Fruit fly (Drosophila melanogaster) whole organism, wandering third instar larva: ENCODE data around the gene CG2955.

ENCODE experiments used
- Abd-B ChIP-seq: fragments of >200 bp; optimal IDR thresholded peaks from 2 replicates; lab custom pipeline; 2017; ENCODE audit warnings: missing biosample characterization, missing genetic modification characterization
- CG32264 ChIP-seq: fragments of 200-800 bp; sonication (Bioruptor generic); optimal IDR thresholded peaks from 2 replicates; lab custom pipeline; 2016; ENCODE audit warnings: missing biosample characterization, missing genetic modification characterization
- CG9705 ChIP-seq: fragments of 200-800 bp; sonication (Bioruptor generic); optimal IDR thresholded peaks from 2 replicates; lab custom pipeline; 2018; ENCODE audit warnings: missing biosample characterization, mild to moderate bottlenecking, missing genetic modification characterization
- CrebA ChIP-seq: fragments of 200-800 bp; sonication (Bioruptor generic); optimal IDR thresholded peaks from 2 replicates; lab custom pipeline; 2016; ENCODE audit warnings: missing biosample characterization, mild to moderate bottlenecking, missing genetic modification characterization, borderline replicate concordance
- Dfd ChIP-seq: fragments of >200 bp; optimal IDR thresholded peaks from 2 replicates; lab custom pipeline; 2017; ENCODE audit warnings: missing biosample characterization, missing genetic modification characterization
- Dif ChIP-seq: fragments of 200-275, 200-300 bp; sonication (Bioruptor generic); optimal IDR thresholded peaks from 2 replicates; lab custom pipeline; 2018; ENCODE audit warnings: missing biosample characterization, missing genetic modification characterization; ENCODE audit not compliant: partially characterized antibody
- HLH106 ChIP-seq: fragments of 200-800 bp; optimal IDR thresholded peaks from 3 replicates; lab custom pipeline; 2019; ENCODE audit warnings: missing biosample characterization, mild to moderate bottlenecking, missing genetic modification characterization, moderate library complexity
- Hnf4 ChIP-seq: fragments of 200-800 bp; sonication (Bioruptor generic); optimal IDR thresholded peaks from 2 replicates; lab custom pipeline; 2016; ENCODE audit warnings: missing biosample characterization, mild to moderate bottlenecking, missing genetic modification characterization
- Hr83 ChIP-seq: fragments of 200-300 bp; sonication (Bioruptor generic); optimal IDR thresholded peaks from 2 replicates; lab custom pipeline; 2016; ENCODE audit warnings: missing biosample characterization, mild to moderate bottlenecking, missing genetic modification characterization, moderate library complexity; ENCODE audit not compliant: poor library complexity, severe bottlenecking
- Jra ChIP-seq: sonication (Bioruptor generic); optimal IDR thresholded peaks from 2 replicates; lab custom pipeline; 2016; ENCODE audit warnings: missing biosample characterization, missing genetic modification characterization
- Mio ChIP-seq: sonication (Bioruptor generic); optimal IDR thresholded peaks from 2 replicates; lab custom pipeline; 2016; ENCODE audit warnings: missing biosample characterization, missing genetic modification characterization
- Myc ChIP-seq: fragments of >200 bp; optimal IDR thresholded peaks from 2 replicates; lab custom pipeline; 2017
- N ChIP-seq: fragments of >200 bp; optimal IDR thresholded peaks from 2 replicates; lab custom pipeline; 2018; ENCODE audit warnings: missing biosample characterization, missing external identifiers, missing genetic modification characterization
- OdsH ChIP-seq: fragments of 200-800 bp; sonication (Bioruptor generic); optimal IDR thresholded peaks from 2 replicates; lab custom pipeline; 2016; ENCODE audit warnings: missing biosample characterization, mild to moderate bottlenecking, missing genetic modification characterization
- Rel ChIP-seq, 2 experiments: fragments of 200-800 bp; sonication (Bioruptor generic) in 1 of 2; optimal IDR thresholded peaks; 2 replicates in 1 of 2; 3 replicates in 1 of 2; lab custom pipeline; 2016 to 2019; ENCODE audit warnings: mild to moderate bottlenecking in 2 of 2, missing biosample characterization in 2 of 2, missing genetic modification characterization in 2 of 2, moderate library complexity in 1 of 2
- Sp1 ChIP-seq: fragments of 200-800 bp; sonication (Bioruptor generic); optimal IDR thresholded peaks from 3 replicates; lab custom pipeline; 2019; ENCODE audit warnings: missing biosample characterization, mild to moderate bottlenecking, missing genetic modification characterization, moderate library complexity
- Vsx2 ChIP-seq: fragments of 200-300, 225-300 bp; sonication (Bioruptor generic); optimal IDR thresholded peaks from 2 replicates; lab custom pipeline; 2018; ENCODE audit warnings: missing biosample characterization, missing genetic modification characterization; ENCODE audit not compliant: partially characterized antibody
- br ChIP-seq: fragments of 200-800 bp; sonication (Bioruptor generic); optimal IDR thresholded peaks from 2 replicates; lab custom pipeline; 2016; ENCODE audit warnings: missing biosample characterization, missing genetic modification characterization
- brk ChIP-seq: fragments of 200-800 bp; sonication (Bioruptor generic); optimal IDR thresholded peaks from 2 replicates; lab custom pipeline; 2016; ENCODE audit warnings: missing biosample characterization, mild to moderate bottlenecking, missing genetic modification characterization
- dsf ChIP-seq: sonication (Bioruptor generic); optimal IDR thresholded peaks from 2 replicates; lab custom pipeline; 2016; ENCODE audit warnings: missing biosample characterization, missing genetic modification characterization, borderline replicate concordance
- ey ChIP-seq: fragments of 200-800 bp; sonication (Bioruptor generic); optimal IDR thresholded peaks from 2 replicates; lab custom pipeline; 2016; ENCODE audit warnings: missing biosample characterization, missing genetic modification characterization
- foxo ChIP-seq, 2 experiments: fragments of 200-800 bp; sonication (Bioruptor generic); optimal IDR thresholded peaks; 2 replicates in 1 of 2; 3 replicates in 1 of 2; lab custom pipeline; 2016 to 2017; ENCODE audit warnings: missing biosample characterization in 2 of 2, missing genetic modification characterization in 2 of 2
- fru ChIP-seq: fragments of 200-800 bp; sonication (Bioruptor generic); optimal IDR thresholded peaks from 3 replicates; lab custom pipeline; 2016; ENCODE audit warnings: missing biosample characterization, mild to moderate bottlenecking, missing genetic modification characterization
- h ChIP-seq: fragments of 200-800 bp; sonication (Bioruptor generic); optimal IDR thresholded peaks from 3 replicates; lab custom pipeline; 2016; ENCODE audit warnings: missing biosample characterization, mild to moderate bottlenecking, missing genetic modification characterization
- jim ChIP-seq: fragments of 175-275, 200-325 bp; sonication (Bioruptor generic); optimal IDR thresholded peaks from 2 replicates; lab custom pipeline; 2016; ENCODE audit warnings: missing biosample characterization, mild to moderate bottlenecking, missing genetic modification characterization
- lola ChIP-seq: fragments of >200 bp; optimal IDR thresholded peaks from 2 replicates; lab custom pipeline; 2017; ENCODE audit warnings: missing biosample characterization, missing genetic modification characterization
- psq ChIP-seq: fragments of 200-800 bp; sonication (Bioruptor generic); optimal IDR thresholded peaks from 3 replicates; lab custom pipeline; 2017; ENCODE audit warnings: missing biosample characterization, mild to moderate bottlenecking, missing genetic modification characterization, moderate library complexity
- rgr ChIP-seq: fragments of 200-800 bp; sonication (Bioruptor generic); optimal IDR thresholded peaks from 3 replicates; lab custom pipeline; 2016; ENCODE audit warnings: missing biosample characterization, mild to moderate bottlenecking, missing genetic modification characterization
- sage ChIP-seq: fragments of 200-800 bp; sonication (Bioruptor generic); optimal IDR thresholded peaks from 2 replicates; lab custom pipeline; 2016; ENCODE audit warnings: missing biosample characterization, mild to moderate bottlenecking, missing genetic modification characterization
- sv ChIP-seq: fragments of 200-800 bp; sonication (Bioruptor generic); optimal IDR thresholded peaks from 3 replicates; lab custom pipeline; 2016; ENCODE audit warnings: missing biosample characterization, missing genetic modification characterization
- tai ChIP-seq: sonication (Bioruptor generic); optimal IDR thresholded peaks from 2 replicates; lab custom pipeline; 2016; ENCODE audit warnings: missing biosample characterization, missing genetic modification characterization
- usp ChIP-seq: fragments of >200 bp; optimal IDR thresholded peaks from 2 replicates; lab custom pipeline; 2017; ENCODE audit warnings: missing biosample characterization, missing genetic modification characterization
- woc ChIP-seq: sonication (Bioruptor generic); optimal IDR thresholded peaks from 2 replicates; lab custom pipeline; 2016; ENCODE audit warnings: missing biosample characterization, mild to moderate bottlenecking, missing genetic modification characterization

The CG2955 gene

DNA sequence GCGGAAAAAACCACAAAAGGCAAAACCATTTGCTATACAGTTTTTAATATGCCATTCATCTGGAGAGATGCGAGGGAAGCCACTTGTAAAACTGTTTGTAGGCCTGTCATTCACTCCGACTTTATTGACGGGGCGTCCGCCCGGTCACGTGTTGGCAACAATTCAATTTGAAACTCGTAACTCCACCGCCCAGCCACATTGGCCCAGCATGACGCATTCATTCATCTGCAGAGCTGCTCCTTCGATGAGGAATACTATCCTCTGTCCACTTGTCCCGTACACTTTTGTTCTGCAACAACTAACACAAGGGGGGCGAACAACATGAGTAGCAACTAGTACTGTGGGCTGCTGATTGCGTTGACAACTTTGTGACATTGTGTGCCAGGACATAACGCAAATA lies 16.8 kb upstream of the CG2955 start:
- TF ChIP-seq Rel (GFP tag; optimal IDR thresholded peaks at IDR 0.05; lab: Kevin White, UChicago): no peak
- no peak for TF ChIP-seq Rel (tag; optimal IDR thresholded peaks at IDR 0.05; lab: Kevin White, UChicago)
- no peak for TF ChIP-seq lola (GFP tag; lab: Kevin White, UChicago)
- TF ChIP-seq tai: no peak
- no peak for TF ChIP-seq sage (GFP tag; lab: Kevin White, UChicago)
- no peak for TF ChIP-seq Dfd (GFP tag; lab: Kevin White, UChicago)
- no peak for TF ChIP-seq Dif (GFP tag; lab: Kevin White, UChicago)
- TF ChIP-seq Myc (lab: Kevin White, UChicago): no peak
- no peak for TF ChIP-seq CG9705
- no peak for TF ChIP-seq br
- no peak for TF ChIP-seq Hnf4 (GFP tag; lab: Kevin White, UChicago)
- TF ChIP-seq dsf (GFP tag; lab: Kevin White, UChicago): no peak

DNA sequence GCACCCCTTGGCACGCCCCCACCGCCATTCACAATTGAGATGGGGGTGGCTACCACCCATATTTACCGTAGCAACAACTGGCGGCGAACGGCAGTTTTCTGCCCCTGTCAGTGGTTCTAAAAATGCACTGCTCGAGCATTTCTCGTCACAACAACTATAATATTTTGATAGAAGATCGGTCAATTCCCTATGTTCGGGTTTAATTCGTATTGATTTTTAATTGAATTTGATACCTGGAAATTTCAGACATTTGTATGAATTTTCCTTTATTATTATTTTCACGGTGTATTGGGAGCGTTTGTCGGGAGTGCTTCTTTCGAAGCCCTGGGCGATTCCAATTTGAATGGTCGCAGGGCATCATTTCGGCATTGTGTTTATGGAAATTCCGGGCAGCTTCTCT lies 16.0 kb upstream of the CG2955 start:
- TF ChIP-seq tai (no peak), Sp1 (no peak), Dif (GFP tag; lab: Kevin White, UChicago) (no peak), N (GFP tag; lab: Kevin White, UChicago) (no peak), brk (no peak), ey (GFP tag; lab: Kevin White, UChicago) (no peak), h (GFP tag; lab: Kevin White, UChicago) (peak; percentile 38), psq (GFP tag; lab: Kevin White, UChicago) (no peak), woc (GFP tag; lab: Kevin White, UChicago) (no peak), rgr (GFP tag; lab: Kevin White, UChicago) (peak; percentile 21), Hr83 (no peak), Jra (GFP tag; lab: Kevin White, UChicago) (no peak), CrebA (GFP tag; lab: Kevin White, UChicago) (no peak), OdsH (GFP tag; lab: Kevin White, UChicago) (no peak), foxo (GFP tag; optimal IDR thresholded peaks at IDR 0.05; lab: Kevin White, UChicago) (peak in 1 of 2 experiments; percentile 41), fru (GFP tag; lab: Kevin White, UChicago) (peak; percentile 14), sv (GFP tag; lab: Kevin White, UChicago) (peak; percentile 42), dsf (GFP tag; lab: Kevin White, UChicago) (no peak), Vsx2 (GFP tag; lab: Kevin White, UChicago) (no peak), Hnf4 (GFP tag; lab: Kevin White, UChicago) (peak; percentile 8), jim (no peak), HLH106 (tag; lab: Kevin White, UChicago) (peak; percentile 26)

DNA sequence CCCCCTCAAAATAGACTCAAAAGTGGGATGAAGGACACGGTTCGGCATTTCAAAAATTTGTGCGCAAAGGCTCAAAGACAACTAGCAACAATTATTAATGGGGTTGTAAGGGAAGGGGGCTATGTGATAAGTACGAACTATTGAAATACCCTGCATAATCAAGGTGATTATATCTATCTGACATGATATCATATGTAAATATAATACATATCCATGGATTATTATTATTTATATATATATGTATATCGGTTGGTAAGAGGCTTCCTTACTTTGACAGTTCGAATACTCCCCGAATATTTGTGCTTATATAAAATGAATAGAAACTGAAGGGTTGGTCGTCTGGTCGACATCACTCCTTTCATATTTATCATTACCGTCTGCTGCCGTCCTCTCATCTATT lies 15.1 kb upstream of the CG2955 start:
- TF ChIP-seq N (GFP tag; lab: Kevin White, UChicago) (no peak), lola (GFP tag; lab: Kevin White, UChicago) (no peak), HLH106 (tag; lab: Kevin White, UChicago) (no peak), sv (GFP tag; lab: Kevin White, UChicago) (no peak), Vsx2 (GFP tag; lab: Kevin White, UChicago) (no peak), usp (no peak), jim (no peak), sage (GFP tag; lab: Kevin White, UChicago) (no peak), Rel (GFP tag; optimal IDR thresholded peaks at IDR 0.05; lab: Kevin White, UChicago) (no peak), Rel (tag; optimal IDR thresholded peaks at IDR 0.05; lab: Kevin White, UChicago) (no peak), CG32264 (GFP tag; lab: Kevin White, UChicago) (no peak), Jra (GFP tag; lab: Kevin White, UChicago) (no peak), Abd-B (GFP tag; lab: Kevin White, UChicago) (no peak), h (GFP tag; lab: Kevin White, UChicago) (no peak), Mio (GFP tag; lab: Kevin White, UChicago) (no peak)
- TF ChIP-seq, all 38 proteins: peak for 0

DNA sequence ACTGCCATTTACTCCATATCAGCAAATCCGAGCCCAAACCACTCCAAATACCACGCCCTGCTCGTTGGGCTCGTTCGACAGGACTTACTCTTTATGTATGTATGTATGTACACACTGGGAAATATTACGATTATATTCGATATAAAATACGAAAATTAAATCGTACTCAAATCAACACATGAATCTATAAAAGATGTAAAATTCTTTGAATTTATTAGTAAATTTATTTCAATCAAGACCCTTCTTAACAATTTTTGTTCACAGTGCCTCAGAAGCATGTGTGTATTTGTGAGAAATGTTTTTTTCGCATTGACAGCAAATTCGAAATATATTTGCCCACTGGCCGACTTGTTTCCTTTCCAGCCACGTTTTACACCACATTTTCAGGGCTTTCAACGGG lies 2.8 kb upstream of the CG2955 start:
- TF ChIP-seq CrebA (GFP tag; lab: Kevin White, UChicago) (no peak), N (GFP tag; lab: Kevin White, UChicago) (no peak), Rel (GFP tag; optimal IDR thresholded peaks at IDR 0.05; lab: Kevin White, UChicago) (no peak), Rel (tag; optimal IDR thresholded peaks at IDR 0.05; lab: Kevin White, UChicago) (no peak), Hnf4 (GFP tag; lab: Kevin White, UChicago) (no peak), fru (GFP tag; lab: Kevin White, UChicago) (peak; percentile 13), h (GFP tag; lab: Kevin White, UChicago) (peak; percentile 19), HLH106 (tag; lab: Kevin White, UChicago) (no peak), foxo (GFP tag; optimal IDR thresholded peaks at IDR 0.05; lab: Kevin White, UChicago) (peak in 1 of 2 experiments; percentile 30), sv (GFP tag; lab: Kevin White, UChicago) (no peak)
- TF ChIP-seq, all 38 proteins: peak for 3
